Fruit fly (Drosophila melanogaster): ENCODE data around the gene Tango10.

dm6 chrX:11678539-11679040, 41.5 kb upstream of the Tango10 start, which contains the start of the genes Vlet and bif:
- TF ChIP-seq N (GFP tag; optimal IDR thresholded peaks at IDR 0.05) (no peak), Dif (GFP tag; optimal IDR thresholded peaks at IDR 0.05; ENCODE audit: partially characterized antibody) (no peak), usp (GFP tag; optimal IDR thresholded peaks at IDR 0.05) (no peak), CrebA (GFP tag; optimal IDR thresholded peaks at IDR 0.05; ENCODE audit: borderline replicate concordance) (no peak), dsf (GFP tag; optimal IDR thresholded peaks at IDR 0.05; ENCODE audit: borderline replicate concordance) (no peak), rgr (GFP tag; optimal IDR thresholded peaks at IDR 0.05) (peak; percentile 68), Hnf4 (GFP tag; optimal IDR thresholded peaks at IDR 0.05) (no peak), Rel (GFP tag; optimal IDR thresholded peaks at IDR 0.05) (no peak), Rel (tag; optimal IDR thresholded peaks at IDR 0.05) (no peak), woc (GFP tag; optimal IDR thresholded peaks at IDR 0.05) (no peak), Hr78 (GFP tag; optimal IDR thresholded peaks at IDR 0.05) (no peak), Myc (optimal IDR thresholded peaks at IDR 0.05) (no peak), pan (optimal IDR thresholded peaks at IDR 0.05) (no peak), sage (GFP tag; optimal IDR thresholded peaks at IDR 0.05) (peak; percentile 53)

All from whole organism, wandering third instar larva.